Worm (Caenorhabditis elegans): ENCODE results near the gene wago-5.

The wago-5 gene

ce11 chrII:5781935-5782921, 33.1 kb downstream of the wago-5 start, which contains the start of gene K05F1.6 (continued):
- TF ChIP-seq Y105C5A.15 (GFP tag; IDR thresholded peaks at IDR 0.05) (0 out of 2 replicates have a peak, but pooled peaks have one; percentile 38), dmd-8 (GFP tag; IDR thresholded peaks at IDR 0.05) (peak; percentile 93), ceh-44 (GFP tag; IDR thresholded peaks at IDR 0.05) (peak; percentile 100), pha-4 (GFP tag; IDR thresholded peaks at IDR 0.05) (peak; percentile 85; the same call in 1 of the 2 replicates), pha-4 (tag; optimal IDR thresholded peaks at IDR 0.05) (no peak), pqm-1 (tag; optimal IDR thresholded peaks at IDR 0.05) (no peak), hif-1 (tag; optimal IDR thresholded peaks at IDR 0.05) (peak in 1 of 2 experiments; percentile 12), F44E2.7 (GFP tag; IDR thresholded peaks at IDR 0.05) (0 out of 2 replicates have a peak, but pooled peaks have one; percentile 56), zfp-3 (GFP tag; conservative IDR thresholded peaks at IDR 0.05) (peak; percentile 80; the same call in 1 of the 2 replicates), gei-8 (GFP tag; optimal IDR thresholded peaks at IDR 0.05) (peak; percentile 91)

- TF ChIP-seq lsy-2 (tag; optimal IDR thresholded peaks at IDR 0.05) = peak in 1 of 2 experiments; percentile 30
- TF ChIP-seq unc-62 (GFP tag; optimal IDR thresholded peaks at IDR 0.05 in 1 of 2) = peak in 1 of 2 experiments; percentile 0
- TF ChIP-seq unc-62 (tag; optimal IDR thresholded peaks at IDR 0.05) = no peak
- TF ChIP-seq ceh-44 (GFP tag; IDR thresholded peaks at IDR 0.05) = no peak
- no peak for TF ChIP-seq duxl-1 (tag; optimal IDR thresholded peaks at IDR 0.05; ENCODE audit: poor library complexity)
- TF ChIP-seq lin-39 (tag; optimal IDR thresholded peaks at IDR 0.05) = no peak
- TF ChIP-seq hlh-11 (tag; optimal IDR thresholded peaks at IDR 0.05) = peak; percentile 50
- TF ChIP-seq sdz-12 (GFP tag; optimal IDR thresholded peaks at IDR 0.05) = no peak
- no peak for TF ChIP-seq nhr-41 (GFP tag; IDR thresholded peaks at IDR 0.05)
- TF ChIP-seq T20F7.1 (GFP tag; optimal IDR thresholded peaks at IDR 0.05) = no peak
- no peak for TF ChIP-seq daf-8 (GFP tag; IDR thresholded peaks at IDR 0.05)
- TF ChIP-seq lin-38 (GFP tag; IDR thresholded peaks at IDR 0.05) = no peak
- TF ChIP-seq aha-1 (tag) = peak; percentile 29
- TF ChIP-seq lin-13 (GFP tag; optimal IDR thresholded peaks at IDR 0.05) = no peak
- TF ChIP-seq php-3 (GFP tag; IDR thresholded peaks at IDR 0.05) = no peak
- TF ChIP-seq spr-3 (GFP tag; optimal IDR thresholded peaks at IDR 0.05) = no peak
- no peak for TF ChIP-seq hif-1 (tag; optimal IDR thresholded peaks at IDR 0.05)
- peak; percentile 37 for TF ChIP-seq mes-2 (tag; optimal IDR thresholded peaks at IDR 0.05; ENCODE audit: poor library complexity, severe bottlenecking)
- no peak for TF ChIP-seq fos-1 (tag; optimal IDR thresholded peaks at IDR 0.05)
- TF ChIP-seq unc-39 (tag; optimal IDR thresholded peaks at IDR 0.05) = no peak
- TF ChIP-seq snpc-4 (tag; optimal IDR thresholded peaks at IDR 0.05) = no peak
- TF ChIP-seq ztf-7 (tag; optimal IDR thresholded peaks at IDR 0.05) = no peak
- TF ChIP-seq nhr-11 (tag; optimal IDR thresholded peaks at IDR 0.05) = peak; percentile 11
- no peak for TF ChIP-seq nhr-28 (tag; optimal IDR thresholded peaks at IDR 0.05)
- no peak for TF ChIP-seq nhr-25 (tag; optimal IDR thresholded peaks at IDR 0.05; ENCODE audit: borderline replicate concordance, insufficient read depth)
- no peak for TF ChIP-seq mdl-1 (tag; optimal IDR thresholded peaks at IDR 0.05)
- peak; percentile 47 for TF ChIP-seq hmg-1.1 (GFP tag; IDR thresholded peaks at IDR 0.05)
- no peak for TF ChIP-seq ceh-62 (tag; optimal IDR thresholded peaks at IDR 0.05)
- no peak for TF ChIP-seq saeg-2 (GFP tag; IDR thresholded peaks at IDR 0.05)
- no peak for TF ChIP-seq nhr-76 (tag; optimal IDR thresholded peaks at IDR 0.05)
- no peak for TF ChIP-seq F37D6.2 (tag; optimal IDR thresholded peaks at IDR 0.05)
- no peak for TF ChIP-seq ces-1 (GFP tag; optimal IDR thresholded peaks at IDR 0.05)
- no peak for TF ChIP-seq Y75B8A.6 (GFP tag; IDR thresholded peaks at IDR 0.05)
- TF ChIP-seq daf-19 (GFP tag; conservative IDR thresholded peaks at IDR 0.05) = no peak
Observed at ce11 chrII:5779866-5780265, 35.4 kb downstream of the wago-5 start.

All from whole organism, L4 larva.